Worm (Caenorhabditis elegans): ENCODE data around the gene F54C8.1.

Gene F54C8.1

DNA sequence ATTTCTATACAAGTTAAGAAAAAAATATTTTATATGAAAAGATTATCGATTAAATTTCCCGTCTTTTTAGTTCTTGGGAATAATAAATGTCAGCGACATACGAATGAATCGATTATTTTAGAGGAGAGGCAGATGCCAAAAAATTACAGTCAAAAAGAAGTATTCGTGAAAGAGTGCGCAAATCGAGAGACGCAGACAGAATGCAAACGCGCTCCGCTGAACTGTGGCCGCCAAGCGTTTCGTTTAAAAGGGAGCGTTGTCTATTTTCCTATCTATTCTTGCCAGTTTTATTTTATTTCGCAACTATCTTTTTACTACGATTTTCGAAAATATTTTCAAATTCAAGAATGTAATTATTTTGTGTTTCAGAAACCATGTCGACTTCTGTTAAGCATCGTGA, 27.6 kb downstream of the F54C8.1 start, which contains the start of gene baf-1 (continued):
- TF ChIP-seq hlh-26 (GFP tag; conservative IDR thresholded peaks at IDR 0.05) = no peak
- TF ChIP-seq bed-2 (GFP tag; IDR thresholded peaks at IDR 0.05) = no peak
- no peak for TF ChIP-seq gei-17 (GFP tag; optimal IDR thresholded peaks at IDR 0.05)
- peak; percentile 20 for TF ChIP-seq F49E8.2 (tag; optimal IDR thresholded peaks at IDR 0.05; ENCODE audit: insufficient read depth)
- TF ChIP-seq aptf-3 (GFP tag; IDR thresholded peaks at IDR 0.05) = no peak
- no peak for TF ChIP-seq Y95B8A.8 (GFP tag; IDR thresholded peaks at IDR 0.05)
- TF ChIP-seq hlh-12 (tag; optimal IDR thresholded peaks at IDR 0.05) = no peak
- TF ChIP-seq snpc-3.4 (tag; optimal IDR thresholded peaks at IDR 0.05) = peak; percentile 11
- TF ChIP-seq let-607 (tag; optimal IDR thresholded peaks at IDR 0.05) = no peak
- no peak for TF ChIP-seq B0261.1 (tag; optimal IDR thresholded peaks at IDR 0.05)
- no peak for TF ChIP-seq F52B5.7 (tag; optimal IDR thresholded peaks at IDR 0.05)
- no peak for TF ChIP-seq C17E4.6 (GFP tag; IDR thresholded peaks at IDR 0.05)
- TF ChIP-seq hmg-20 (GFP tag; IDR thresholded peaks at IDR 0.05) = no peak
- no peak for TF ChIP-seq ztf-6 (GFP tag; IDR thresholded peaks at IDR 0.05)
- no peak for TF ChIP-seq athp-1 (tag; optimal IDR thresholded peaks at IDR 0.05)
- TF ChIP-seq pbrm-1 (GFP tag; IDR thresholded peaks at IDR 0.05) = 0 out of 2 replicates have a peak, but pooled peaks have one; percentile 16
- TF ChIP-seq snpc-4 (GFP tag; optimal IDR thresholded peaks at IDR 0.05) = no peak
- peak in 2 of 4 experiments; percentile 38 to 41 for TF ChIP-seq snpc-4 (tag; optimal IDR thresholded peaks at IDR 0.05)
- no peak for TF ChIP-seq snpc-1.1 (tag; optimal IDR thresholded peaks at IDR 0.05; ENCODE audit: insufficient read depth)
- peak; percentile 21; the same call in 1 of the 2 replicates for TF ChIP-seq cebp-1 (GFP tag; IDR thresholded peaks at IDR 0.05)
- peak; percentile 92 for TF ChIP-seq cebp-1 (tag; optimal IDR thresholded peaks at IDR 0.05)
- TF ChIP-seq madf-6 (GFP tag; IDR thresholded peaks at IDR 0.05) = peak; percentile 65
- TF ChIP-seq him-1 (tag; optimal IDR thresholded peaks at IDR 0.05) = no peak
- TF ChIP-seq ceh-27 (GFP tag; optimal IDR thresholded peaks at IDR 0.05) = no peak
- no peak for TF ChIP-seq mxl-1 (tag; optimal IDR thresholded peaks at IDR 0.05)
- no peak for TF ChIP-seq lin-26 (GFP tag; IDR thresholded peaks at IDR 0.05)
- no peak for TF ChIP-seq zfh-2 (GFP tag; conservative IDR thresholded peaks at IDR 0.05)
- TF ChIP-seq ekl-4 (GFP tag; IDR thresholded peaks at IDR 0.05) = no peak
- TF ChIP-seq ccch-3 (GFP tag; optimal IDR thresholded peaks at IDR 0.05) = no peak
- TF ChIP-seq atf-7 (tag; optimal IDR thresholded peaks at IDR 0.05) = peak; percentile 10
- TF ChIP-seq nhr-90 (tag; optimal IDR thresholded peaks at IDR 0.05) = no peak
- no peak for TF ChIP-seq repo-1 (tag; optimal IDR thresholded peaks at IDR 0.05)
- TF ChIP-seq Y79H2A.3 (GFP tag; conservative IDR thresholded peaks at IDR 0.05) = no peak
- TF ChIP-seq ztf-26 (tag; optimal IDR thresholded peaks at IDR 0.05) = no peak
- no peak for TF ChIP-seq rpc-1 (optimal IDR thresholded peaks at IDR 0.05)
- TF ChIP-seq rpc-1 (tag; optimal IDR thresholded peaks at IDR 0.05) = no peak
- peak; percentile 33 for TF ChIP-seq ztf-18 (tag; optimal IDR thresholded peaks at IDR 0.05)
- no peak for TF ChIP-seq C06A6.2 (GFP tag; conservative IDR thresholded peaks at IDR 0.05)
- no peak for TF ChIP-seq mes-4 (tag; optimal IDR thresholded peaks at IDR 0.05)
- no peak for TF ChIP-seq K12H6.12 (tag; optimal IDR thresholded peaks at IDR 0.05)
- TF ChIP-seq nhr-179 (tag; optimal IDR thresholded peaks at IDR 0.05) = no peak
- TF ChIP-seq attf-6 (GFP tag; IDR thresholded peaks at IDR 0.05) = no peak
- TF ChIP-seq tbx-9 (tag; optimal IDR thresholded peaks at IDR 0.05; ENCODE audit: borderline replicate concordance) = no peak
- no peak for TF ChIP-seq lir-1 (GFP tag; conservative IDR thresholded peaks at IDR 0.05)
- TF ChIP-seq somi-1 (GFP tag; optimal IDR thresholded peaks at IDR 0.05) = no peak
- no peak for TF ChIP-seq rec-8 (tag; optimal IDR thresholded peaks at IDR 0.05)
- TF ChIP-seq madf-10 (tag; optimal IDR thresholded peaks at IDR 0.05) = no peak
- TF ChIP-seq sea-2 (GFP tag; IDR thresholded peaks at IDR 0.05) = no peak
- no peak for TF ChIP-seq ceh-100 (GFP tag; IDR thresholded peaks at IDR 0.05)
- TF ChIP-seq rcor-1 (GFP tag; IDR thresholded peaks at IDR 0.05) = no peak
